Fruit fly (Drosophila melanogaster) whole organism, embryonic: ENCODE data around the gene Cwc25.

Experiments used
- B-H2 ChIP-seq: fragments of 200-800 bp; sonication (Bioruptor generic); optimal IDR thresholded peaks from 2 replicates; lab custom pipeline; 2018; ENCODE audit warnings: missing biosample characterization, mild to moderate bottlenecking, missing genetic modification characterization
- CG12155 ChIP-seq: fragments of 200-800 bp; sonication (Bioruptor generic); optimal IDR thresholded peaks from 3 replicates; lab custom pipeline; 2016; ENCODE audit warnings: missing biosample characterization, missing genetic modification characterization
- CG12219 ChIP-seq: fragments of 200-800 bp; sonication (Bioruptor generic); optimal IDR thresholded peaks from 3 replicates; lab custom pipeline; 2018; ENCODE audit warnings: missing biosample characterization, mild to moderate bottlenecking, missing genetic modification characterization
- CG13894 ChIP-seq: fragments of 200-800 bp; sonication (Bioruptor generic); optimal IDR thresholded peaks from 3 replicates; lab custom pipeline; 2018; ENCODE audit warnings: missing biosample characterization, mild to moderate bottlenecking, missing genetic modification characterization, moderate library complexity
- CG15269 ChIP-seq: fragments of 200-800 bp; sonication (Bioruptor generic); optimal IDR thresholded peaks from 2 replicates; lab custom pipeline; 2018; ENCODE audit warnings: missing biosample characterization, mild to moderate bottlenecking, missing genetic modification characterization, moderate library complexity
- CG15601 ChIP-seq: fragments of 200-800 bp; sonication (Bioruptor generic); optimal IDR thresholded peaks from 3 replicates; lab custom pipeline; 2019; ENCODE audit warnings: missing biosample characterization, mild to moderate bottlenecking, missing genetic modification characterization, moderate library complexity
- CG17186 ChIP-seq: fragments of 200-800 bp; sonication (Bioruptor generic); optimal IDR thresholded peaks from 3 replicates; lab custom pipeline; 2017; ENCODE audit warnings: missing biosample characterization, missing genetic modification reagents, missing genetic modification characterization
- CG17385 ChIP-seq: fragments of 200-800 bp; sonication (Bioruptor generic); optimal IDR thresholded peaks from 3 replicates; lab custom pipeline; 2018; ENCODE audit warnings: missing biosample characterization, mild to moderate bottlenecking, missing genetic modification characterization
- CG18599 ChIP-seq: fragments of 200-800 bp; sonication (Bioruptor generic); optimal IDR thresholded peaks from 3 replicates; lab custom pipeline; 2017; ENCODE audit warnings: missing biosample characterization, missing genetic modification characterization, mild to moderate bottlenecking, moderate library complexity, missing genetic modification reagents
- CG2116 ChIP-seq: fragments of 200-800 bp; sonication (Bioruptor generic); optimal IDR thresholded peaks from 3 replicates; lab custom pipeline; 2018; ENCODE audit warnings: missing biosample characterization, mild to moderate bottlenecking, missing genetic modification characterization
- CG5245 ChIP-seq: fragments of 200-800 bp; sonication (Bioruptor generic); optimal IDR thresholded peaks from 3 replicates; lab custom pipeline; 2016; ENCODE audit warnings: missing biosample characterization, missing genetic modification characterization
- CG6854 ChIP-seq: fragments of 200-800 bp; sonication (Bioruptor generic); optimal IDR thresholded peaks from 3 replicates; lab custom pipeline; 2017; ENCODE audit warnings: missing biosample characterization, mild to moderate bottlenecking, missing genetic modification characterization
- CG8290 ChIP-seq, 3 experiments: fragments of 200-800 bp; sonication (Bioruptor generic); optimal IDR thresholded peaks; 2 replicates each; lab custom pipeline; 2016 to 2019; ENCODE audit warnings: missing biosample characterization in 3 of 3, missing genetic modification characterization in 3 of 3, mild to moderate bottlenecking in 2 of 3, moderate library complexity in 1 of 3
- CG9437 ChIP-seq: fragments of 200-800 bp; sonication (Bioruptor generic); optimal IDR thresholded peaks from 2 replicates; lab custom pipeline; 2018; ENCODE audit warnings: missing biosample characterization, mild to moderate bottlenecking, missing genetic modification characterization
- CHES-1-like ChIP-seq: fragments of 200-800 bp; sonication (Bioruptor generic); optimal IDR thresholded peaks from 2 replicates; lab custom pipeline; 2016; ENCODE audit warnings: missing biosample characterization, missing genetic modification characterization
- CTCF ChIP-seq: fragments of 200-800 bp; sonication (Bioruptor generic); optimal IDR thresholded peaks from 2 replicates; lab custom pipeline; 2017; ENCODE audit warnings: missing biosample characterization, mild to moderate bottlenecking, missing genetic modification characterization, moderate library complexity
- Dp ChIP-seq: fragments of 200-800 bp; sonication (Bioruptor generic); optimal IDR thresholded peaks from 2 replicates; lab custom pipeline; 2018; ENCODE audit warnings: missing biosample characterization, mild to moderate bottlenecking, missing genetic modification characterization, moderate library complexity
- Eip74EF ChIP-seq, 2 experiments: fragments of 200-800 bp in 1 of 2; fragments of >200 bp in 1 of 2; sonication (Bioruptor generic) in 1 of 2; optimal IDR thresholded peaks; 2 replicates each; lab custom pipeline; 2017 to 2019; ENCODE audit warnings: missing biosample characterization in 2 of 2, missing genetic modification characterization in 2 of 2, mild to moderate bottlenecking in 1 of 2, moderate library complexity in 1 of 2
- Ets65A ChIP-seq: fragments of 200-800 bp; sonication (Bioruptor generic); peaks from one replicate; lab custom pipeline; 2016; ENCODE audit warnings: missing biosample characterization, missing genetic modification characterization
- H15 ChIP-seq: fragments of 200-800 bp; sonication (Bioruptor generic); IDR thresholded peaks from 3 replicates; pipeline ENCODE4 v1.3.6; 2022; ENCODE audit warnings: missing biosample characterization, missing genetic modification characterization
- Lpt ChIP-seq: fragments of >200 bp; optimal IDR thresholded peaks from 2 replicates; lab custom pipeline; 2018; ENCODE audit warnings: missing biosample characterization, missing genetic modification characterization
- Scr ChIP-seq: fragments of 200-800 bp; sonication (Bioruptor generic); IDR thresholded peaks from 2 replicates; pipeline ENCODE4 v1.3.6; 2022; ENCODE audit warnings: missing biosample characterization, missing genetic modification characterization; ENCODE audit not compliant: partially characterized antibody
- Sry-δ ChIP-seq: fragments of 200-800 bp; sonication (Bioruptor generic); optimal IDR thresholded peaks from 2 replicates; lab custom pipeline; 2016; ENCODE audit warnings: missing biosample characterization, missing genetic modification characterization
- Trl ChIP-seq, 3 experiments: fragments of >200 bp in 2 of 3; fragments of 200-800 bp in 1 of 3; sonication (Bioruptor generic) in 1 of 3; optimal IDR thresholded peaks; 2 replicates in 1 of 3; 3 replicates in 2 of 3; lab custom pipeline; 2016 to 2017; ENCODE audit warnings: missing biosample characterization in 1 of 3, missing genetic modification characterization in 1 of 3
- Usf ChIP-seq: fragments of 200-800 bp; sonication (Bioruptor generic); optimal IDR thresholded peaks from 2 replicates; lab custom pipeline; 2017; ENCODE audit warnings: missing genotype, missing biosample characterization, missing genetic modification characterization
- ato ChIP-seq: fragments of 200-800 bp; sonication (Bioruptor generic); IDR thresholded peaks from 2 replicates; pipeline ENCODE4 v1.3.6; 2022; ENCODE audit warnings: missing biosample characterization, missing genetic modification characterization; ENCODE audit not compliant: partially characterized antibody
- caup ChIP-seq: fragments of 200-800 bp; sonication (Bioruptor generic); optimal IDR thresholded peaks from 3 replicates; lab custom pipeline; 2017; ENCODE audit warnings: missing biosample characterization, mild to moderate bottlenecking, missing genetic modification characterization, moderate library complexity; ENCODE audit not compliant: severe bottlenecking
- chinmo ChIP-seq: fragments of 200-800 bp; sonication (Bioruptor generic); IDR thresholded peaks from 4 replicates; pipeline ENCODE4 v1.3.6; 2022; ENCODE audit warnings: missing biosample characterization, missing genetic modification characterization; ENCODE audit not compliant: partially characterized antibody
- da ChIP-seq: fragments of 200-800 bp; sonication (Bioruptor generic); optimal IDR thresholded peaks from 2 replicates; lab custom pipeline; 2016; ENCODE audit warnings: missing biosample characterization, missing genetic modification characterization
- danr ChIP-seq: fragments of 200-800 bp; sonication (Bioruptor generic); IDR thresholded peaks from 2 replicates; pipeline ENCODE4 v1.3.6; 2022; ENCODE audit warnings: missing biosample characterization, missing genetic modification characterization
- disco-r ChIP-seq: fragments of 200-800 bp; sonication (Bioruptor generic); optimal IDR thresholded peaks from 2 replicates; lab custom pipeline; 2016; ENCODE audit warnings: missing biosample characterization, missing genetic modification characterization
- dmrt99B ChIP-seq: fragments of 200-800 bp; sonication (Bioruptor generic); optimal IDR thresholded peaks from 2 replicates; lab custom pipeline; 2018; ENCODE audit warnings: missing biosample characterization, mild to moderate bottlenecking, missing genetic modification characterization, moderate library complexity
- ewg ChIP-seq: fragments of 200-800 bp; sonication (Bioruptor generic); optimal IDR thresholded peaks from 3 replicates; lab custom pipeline; 2017; ENCODE audit warnings: mild to moderate bottlenecking, missing biosample characterization, missing genetic modification reagents, missing genetic modification characterization
- fd96Cb ChIP-seq: fragments of 200-800 bp; sonication (Bioruptor generic); optimal IDR thresholded peaks from 2 replicates; lab custom pipeline; 2018; ENCODE audit warnings: missing biosample characterization, mild to moderate bottlenecking, missing genetic modification characterization, moderate library complexity
- gem ChIP-seq: fragments of 200-800 bp; sonication (Bioruptor generic); optimal IDR thresholded peaks from 2 replicates; lab custom pipeline; 2019; ENCODE audit warnings: missing biosample characterization, mild to moderate bottlenecking, missing genetic modification characterization, moderate library complexity
- knrl ChIP-seq: fragments of 200-800 bp; sonication (Bioruptor generic); IDR thresholded peaks from 3 replicates; pipeline ENCODE4 v1.3.6; 2022; ENCODE audit warnings: missing biosample characterization, missing genetic modification characterization; ENCODE audit not compliant: partially characterized antibody
- lilli ChIP-seq: fragments of 200-800 bp; sonication (Bioruptor generic); optimal IDR thresholded peaks from 3 replicates; lab custom pipeline; 2016; ENCODE audit warnings: missing biosample characterization, missing genetic modification characterization
- nau ChIP-seq: fragments of 200-800 bp; sonication (Bioruptor generic); optimal IDR thresholded peaks from 3 replicates; lab custom pipeline; 2017; ENCODE audit warnings: missing biosample characterization, mild to moderate bottlenecking, missing genetic modification characterization, missing genetic modification reagents
- pita ChIP-seq: fragments of 200-800 bp; sonication (Bioruptor generic); optimal IDR thresholded peaks from 2 replicates; lab custom pipeline; 2017; ENCODE audit warnings: missing biosample characterization, mild to moderate bottlenecking, missing genetic modification characterization
- row ChIP-seq: fragments of 200-800 bp; sonication (Bioruptor generic); IDR thresholded peaks from 3 replicates; pipeline ENCODE4 v1.3.6; 2022; ENCODE audit warnings: missing biosample characterization, missing genetic modification characterization
- sd ChIP-seq: fragments of 200-800 bp; sonication (Bioruptor generic); optimal IDR thresholded peaks from 3 replicates; lab custom pipeline; 2018; ENCODE audit warnings: missing biosample characterization, mild to moderate bottlenecking, missing genetic modification characterization, moderate library complexity
- sna ChIP-seq: fragments of 200-800 bp; sonication (Bioruptor generic); IDR thresholded peaks from 2 replicates; pipeline ENCODE4 v1.3.6; 2022; ENCODE audit warnings: missing biosample characterization, missing genetic modification characterization; ENCODE audit not compliant: partially characterized antibody
- sug ChIP-seq: fragments of 200-800 bp; optimal IDR thresholded peaks from 2 replicates; lab custom pipeline; 2019; ENCODE audit warnings: missing biosample characterization, mild to moderate bottlenecking, missing genetic modification characterization, moderate library complexity
- tap ChIP-seq: fragments of 200-800 bp; optimal IDR thresholded peaks from 3 replicates; lab custom pipeline; 2019; ENCODE audit warnings: missing biosample characterization, mild to moderate bottlenecking, missing genetic modification characterization, moderate library complexity
- tin ChIP-seq: fragments of 200-800 bp; sonication (Bioruptor generic); optimal IDR thresholded peaks from 3 replicates; lab custom pipeline; 2016; ENCODE audit warnings: missing biosample characterization, missing genetic modification characterization
- unpg ChIP-seq: fragments of 200-800 bp; sonication (Bioruptor generic); optimal IDR thresholded peaks from 3 replicates; lab custom pipeline; 2018; ENCODE audit warnings: missing biosample characterization, mild to moderate bottlenecking, missing genetic modification characterization, moderate library complexity

The Cwc25 gene

DNA sequence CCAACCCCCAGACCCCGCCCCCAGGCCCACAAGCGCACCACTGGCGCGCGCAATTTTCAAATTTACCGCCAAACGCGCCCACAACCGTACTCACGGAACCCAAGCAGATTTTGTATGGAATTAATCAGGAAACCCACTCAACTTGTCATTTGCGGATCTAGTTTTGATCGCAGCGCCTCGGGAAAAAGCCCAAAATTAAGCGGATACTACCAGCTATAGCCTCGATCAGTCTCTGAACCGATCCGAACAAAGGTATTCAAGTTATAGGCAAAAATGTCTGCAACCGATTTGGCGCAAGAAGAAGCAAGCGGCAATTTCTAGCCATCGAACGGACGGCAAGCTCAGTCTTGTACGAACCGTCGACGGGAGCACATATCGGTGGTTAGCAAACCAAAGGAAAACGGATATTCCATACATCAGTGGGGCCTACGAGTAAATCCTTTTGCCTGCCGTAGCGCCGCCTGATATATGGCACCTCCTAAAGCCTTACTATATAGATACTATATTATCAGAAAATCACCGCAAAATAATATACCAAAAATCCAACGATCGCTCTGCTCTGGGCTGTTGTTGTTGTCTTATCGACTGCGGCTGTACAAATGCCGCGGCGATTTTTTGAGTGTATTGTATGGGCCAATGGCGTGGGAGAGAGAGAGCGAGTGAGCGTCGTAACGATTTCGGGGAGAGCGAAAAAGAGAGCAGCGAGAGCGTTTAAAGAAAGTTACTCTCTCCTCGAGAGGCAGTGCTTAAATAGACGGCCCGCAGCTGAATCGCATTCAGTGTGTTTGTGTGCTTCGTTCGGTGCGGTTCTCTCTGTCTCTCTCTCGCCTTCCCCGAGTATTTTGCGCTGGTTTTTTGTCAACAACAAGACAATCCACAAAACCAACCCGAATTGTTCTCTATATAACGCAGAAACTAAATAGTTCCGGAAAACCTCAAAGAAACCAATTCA is 7.8 kb downstream of the Cwc25 start, which contains the start of gene Pgk (continued):
- TF ChIP-seq B-H2 (GFP tag; lab: Kevin White, UChicago) (peak; percentile 18), CG2116 (GFP tag; lab: Kevin White, UChicago) (peak; percentile 29), sd (peak; percentile 31), Ets65A (peak; percentile 94), sna (GFP tag; lab: Robert Waterston, UW) (no peak), da (GFP tag; lab: Kevin White, UChicago) (no peak), CG15601 (tag; lab: Kevin White, UChicago) (peak; percentile 23), sug (tag; lab: Kevin White, UChicago) (peak; percentile 39), CG9437 (GFP tag; lab: Kevin White, UChicago) (peak; percentile 30), fd96Cb (tag; lab: Kevin White, UChicago) (no peak), row (GFP tag; lab: Robert Waterston, UW) (no peak), Lpt (peak; percentile 49), Scr (GFP tag; lab: Robert Waterston, UW) (no peak), CG15269 (tag; lab: Kevin White, UChicago) (peak; percentile 56), lilli (peak; percentile 73), CTCF (peak; percentile 44), tin (GFP tag; lab: Kevin White, UChicago) (no peak), ato (GFP tag; lab: Robert Waterston, UW) (no peak), CG17385 (GFP tag; lab: Kevin White, UChicago) (peak; percentile 100), CG6854 (GFP tag; lab: Kevin White, UChicago) (peak; percentile 80), danr (GFP tag; lab: Robert Waterston, UW) (no peak), tap (tag; lab: Kevin White, UChicago) (peak; percentile 14), knrl (GFP tag; lab: Robert Waterston, UW) (no peak), CG12155 (peak; percentile 1), Sry-δ (no peak), ewg (peak; percentile 87), dmrt99B (tag; lab: Kevin White, UChicago) (peak; percentile 45), H15 (GFP tag; lab: Robert Waterston, UW) (no peak), Dp (GFP tag; lab: Kevin White, UChicago) (peak; percentile 95), Trl (optimal IDR thresholded peaks at IDR 0.05; lab: Kevin White, UChicago) (peak; percentile 99 to 100), Trl (GFP tag; optimal IDR thresholded peaks at IDR 0.05; lab: Kevin White, UChicago) (peak; percentile 91), caup (GFP tag; lab: Kevin White, UChicago) (peak; percentile 51), CG17186 (GFP tag; lab: Kevin White, UChicago) (peak; percentile 93), CG5245 (GFP tag; lab: Kevin White, UChicago) (no peak), CG18599 (peak; percentile 49), CG8290 (GFP tag; optimal IDR thresholded peaks at IDR 0.05; lab: Kevin White, UChicago) (peak; percentile 16), CG8290 (tag; optimal IDR thresholded peaks at IDR 0.05; lab: Kevin White, UChicago) (peak in 1 of 2 experiments; percentile 57), nau (peak; percentile 68), CG13894 (tag; lab: Kevin White, UChicago) (peak; percentile 92), CG12219 (peak; percentile 44), disco-r (GFP tag; lab: Kevin White, UChicago) (peak; percentile 3), Eip74EF (GFP tag; optimal IDR thresholded peaks at IDR 0.05; lab: Kevin White, UChicago) (peak; percentile 17 to 88), Usf (GFP tag; lab: Kevin White, UChicago) (no peak), pita (GFP tag; lab: Kevin White, UChicago) (no peak), unpg (GFP tag; lab: Kevin White, UChicago) (peak; percentile 51), chinmo (GFP tag; lab: Robert Waterston, UW) (no peak), gem (peak; percentile 45), CHES-1-like (GFP tag; lab: Kevin White, UChicago) (no peak)
